Worm (Caenorhabditis elegans) whole organism, L1 larva: ENCODE measurements around the gene scl-19.

Experiments used
- C34B4.2 ChIP-seq: sonication (generic microtip); optimal IDR thresholded peaks from 2 replicates; lab custom pipeline; 2017; ENCODE audit warnings: mild to moderate bottlenecking, missing genetic modification characterization, missing compliant biosample characterization
- alr-1 ChIP-seq: fragments of 200-800 bp; sonication (Bioruptor generic); optimal IDR thresholded peaks from 2 replicates; lab custom pipeline; 2018; ENCODE audit warnings: borderline replicate concordance, mild to moderate bottlenecking, missing genetic modification characterization, missing compliant biosample characterization
- aly-2 ChIP-seq: fragments of 150-350 bp; optimal IDR thresholded peaks from 2 replicates; lab custom pipeline; 2014; ENCODE audit warnings: missing biosample characterization, missing genetic modification characterization
- blmp-1 ChIP-seq: fragments of 150-350 bp; optimal IDR thresholded peaks from 2 replicates; lab custom pipeline; 2014; ENCODE audit warnings: missing biosample characterization, missing genetic modification characterization
- ceh-63 ChIP-seq: fragments of 200-800 bp; sonication (Bioruptor generic); optimal IDR thresholded peaks from 2 replicates; lab custom pipeline; 2018; ENCODE audit warnings: mild to moderate bottlenecking, missing genetic modification characterization, missing compliant biosample characterization
- ceh-8 ChIP-seq: fragments of 200-800 bp; sonication (Bioruptor generic); optimal IDR thresholded peaks from 2 replicates; lab custom pipeline; 2018; ENCODE audit warnings: mild to moderate bottlenecking, missing genetic modification characterization, moderate library complexity, missing compliant biosample characterization
- ceh-88 ChIP-seq: fragments of 200-800 bp; sonication (Bioruptor generic); IDR thresholded peaks from 2 replicates; pipeline ENCODE4 v1.3.6; 2022; ENCODE audit warnings: missing genetic modification characterization, missing compliant biosample characterization
- ceh-90 ChIP-seq: sonication (generic microtip); optimal IDR thresholded peaks from 2 replicates; lab custom pipeline; 2016; ENCODE audit warnings: missing genetic modification characterization, missing compliant biosample characterization
- dpl-1 ChIP-seq, 3 experiments: fragments of 150-350 bp in 2 of 3; sonication (generic microtip) in 1 of 3; optimal IDR thresholded peaks; 2 replicates each; lab custom pipeline; 2014 to 2017; ENCODE audit warnings: missing biosample characterization in 3 of 3, missing genetic modification characterization in 3 of 3, missing genetic modification reagents in 3 of 3
- efl-1 ChIP-seq, 4 experiments: fragments of 150-350 bp; optimal IDR thresholded peaks in 3 of 4; peaks in 1 of 4; 1 replicate in 1 of 4; 2 replicates in 3 of 4; lab custom pipeline; 2014; ENCODE audit warnings: missing biosample characterization in 2 of 4, missing genetic modification characterization in 2 of 4, missing genetic modification reagents in 2 of 4
- efl-3 ChIP-seq: fragments of 200-800 bp; sonication (Bioruptor generic); optimal IDR thresholded peaks from 2 replicates; lab custom pipeline; 2018; ENCODE audit warnings: mild to moderate bottlenecking, missing genetic modification characterization, missing compliant biosample characterization
- egl-13 ChIP-seq: sonication (generic microtip); optimal IDR thresholded peaks from 2 replicates; lab custom pipeline; 2016; ENCODE audit warnings: missing genotype, missing genetic modification reagents, missing genetic modification characterization, missing compliant biosample characterization
- elt-2 ChIP-seq: sonication (generic microtip); optimal IDR thresholded peaks from 2 replicates; lab custom pipeline; 2016; ENCODE audit warnings: missing genetic modification characterization, mild to moderate bottlenecking, inconsistent platforms, missing compliant biosample characterization, missing genetic modification reagents
- elt-3 ChIP-seq, 6 experiments: fragments of 150-350 bp in 1 of 6; sonication (generic microtip); optimal IDR thresholded peaks; 2 replicates each; lab custom pipeline; 2017 to 2018; ENCODE audit warnings: missing biosample characterization in 6 of 6, missing genetic modification characterization in 6 of 6, inconsistent platforms in 1 of 6
- ets-5 ChIP-seq: fragments of 200-800 bp; sonication (Bioruptor generic); IDR thresholded peaks from 2 replicates; pipeline ENCODE4 v1.3.6; 2022; ENCODE audit warnings: missing genetic modification characterization, missing compliant biosample characterization
- fkh-8 ChIP-seq: sonication (generic microtip); optimal IDR thresholded peaks from 2 replicates; lab custom pipeline; 2016; ENCODE audit warnings: mild to moderate bottlenecking, missing genetic modification characterization, missing compliant biosample characterization
- grh-1 ChIP-seq: fragments of 200-800 bp; sonication (Bioruptor generic); IDR thresholded peaks from 2 replicates; pipeline ENCODE4 v1.3.6; 2022; ENCODE audit warnings: missing genetic modification reagents, missing genetic modification characterization, missing compliant biosample characterization
- hpl-2 ChIP-seq: fragments of 150-350 bp; optimal IDR thresholded peaks from 2 replicates; lab custom pipeline; 2014; ENCODE audit warnings: missing biosample characterization, missing genetic modification reagents, missing genetic modification characterization
- irx-1 ChIP-seq: sonication (generic microtip); optimal IDR thresholded peaks from 2 replicates; lab custom pipeline; 2016; ENCODE audit warnings: missing genetic modification characterization, missing compliant biosample characterization
- lin-14 ChIP-seq: fragments of 200-800 bp; sonication (Bioruptor generic); optimal IDR thresholded peaks from 2 replicates; lab custom pipeline; 2018; ENCODE audit warnings: mild to moderate bottlenecking, missing genetic modification characterization, moderate library complexity, missing compliant biosample characterization
- lin-15B ChIP-seq: fragments of 150-350 bp; sonication (generic microtip); optimal IDR thresholded peaks from 3 replicates; lab custom pipeline; 2014; ENCODE audit warnings: missing biosample characterization, missing genetic modification characterization
- nhr-11 ChIP-seq: fragments of 150-350 bp; optimal IDR thresholded peaks from 2 replicates; lab custom pipeline; 2014; ENCODE audit warnings: missing biosample characterization, missing genetic modification characterization
- nhr-19 ChIP-seq: fragments of 200-800 bp; sonication (Bioruptor generic); conservative IDR thresholded peaks from 2 replicates; pipeline ENCODE4 v1.3.6; 2022; ENCODE audit warnings: missing genetic modification characterization, missing compliant biosample characterization
- nhr-47 ChIP-seq: sonication (generic microtip); optimal IDR thresholded peaks from 2 replicates; lab custom pipeline; 2016; ENCODE audit warnings: mild to moderate bottlenecking, missing genetic modification characterization, moderate library complexity, missing compliant biosample characterization
- nhr-84 ChIP-seq: sonication (generic microtip); optimal IDR thresholded peaks from 2 replicates; lab custom pipeline; 2017; ENCODE audit warnings: missing biosample characterization, missing genetic modification characterization
- nhr-85 ChIP-seq: sonication (generic microtip); peaks from one replicate; lab custom pipeline; 2016; ENCODE audit warnings: missing genetic modification characterization, inconsistent platforms, missing compliant biosample characterization
- nhr-90 ChIP-seq: sonication (generic microtip); optimal IDR thresholded peaks from 2 replicates; lab custom pipeline; 2016; ENCODE audit warnings: mild to moderate bottlenecking, missing genetic modification characterization, missing compliant biosample characterization; ENCODE audit not compliant: poor library complexity
- pag-3 ChIP-seq: sonication (generic microtip); optimal IDR thresholded peaks from 2 replicates; lab custom pipeline; 2017; ENCODE audit warnings: missing genetic modification characterization, mild to moderate bottlenecking, missing compliant biosample characterization, antibody characterized with exemption, borderline replicate concordance; ENCODE audit not compliant: insufficient read depth
- skn-1 ChIP-seq: fragments of 150-350 bp; optimal IDR thresholded peaks from 2 replicates; lab custom pipeline; 2014; ENCODE audit warnings: missing biosample characterization, missing genetic modification characterization
- snu-23 ChIP-seq: sonication (generic microtip); optimal IDR thresholded peaks from 2 replicates; lab custom pipeline; 2016; ENCODE audit warnings: missing genetic modification characterization, missing compliant biosample characterization
- sptf-1 ChIP-seq: fragments of 150-350 bp; optimal IDR thresholded peaks from 2 replicates; lab custom pipeline; 2014; ENCODE audit warnings: missing biosample characterization, missing genetic modification characterization
- swsn-7 ChIP-seq: sonication (generic microtip); optimal IDR thresholded peaks from 2 replicates; lab custom pipeline; 2016; ENCODE audit warnings: missing genetic modification characterization, missing compliant biosample characterization
- tlp-1 ChIP-seq: fragments of 150-350 bp; optimal IDR thresholded peaks from 2 replicates; lab custom pipeline; 2014; ENCODE audit warnings: missing biosample characterization, missing genetic modification characterization
- unc-98 ChIP-seq: fragments of 200-800 bp; sonication (Bioruptor generic); IDR thresholded peaks from 2 replicates; pipeline ENCODE4 v1.3.6; 2022; ENCODE audit warnings: missing genetic modification characterization, missing compliant biosample characterization
- vab-15 ChIP-seq: sonication (generic microtip); optimal IDR thresholded peaks from 2 replicates; lab custom pipeline; 2017; ENCODE audit warnings: missing genotype, mild to moderate bottlenecking, missing genetic modification characterization, missing compliant biosample characterization
- zip-4 ChIP-seq: fragments of 200-800 bp; sonication (Bioruptor generic); optimal IDR thresholded peaks from 2 replicates; lab custom pipeline; 2018; ENCODE audit warnings: mild to moderate bottlenecking, missing genetic modification characterization, moderate library complexity, missing compliant biosample characterization

The scl-19 gene

DNA sequence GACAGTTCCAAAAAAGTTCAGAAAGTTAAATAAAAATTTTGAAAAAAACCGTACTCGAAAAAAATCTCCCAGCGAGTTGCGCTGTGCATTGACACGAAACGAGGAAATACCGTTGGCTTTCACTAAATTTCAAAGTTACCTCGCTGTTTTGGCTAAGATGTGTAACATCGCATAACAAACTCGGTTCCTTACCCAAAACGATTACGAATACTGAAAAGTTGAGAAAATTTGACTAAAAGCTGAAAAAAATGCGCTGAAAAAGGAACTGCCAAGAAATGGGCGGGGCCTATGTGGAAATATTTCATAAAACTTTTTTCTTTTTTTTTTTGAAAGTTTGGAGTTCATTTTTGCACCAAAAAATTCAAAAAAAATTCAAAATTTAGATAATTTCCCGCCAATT, 12.4 kb upstream of the scl-19 start:
- TF ChIP-seq lin-15B (tag; lab: Kevin White, UChicago) = no peak
- no peak for TF ChIP-seq elt-2 (tag; lab: Kevin White, UChicago)
- no peak for TF ChIP-seq efl-1 (optimal IDR thresholded peaks at IDR 0.05; lab: Kevin White, UChicago)
- peak in 1 of 2 experiments; percentile 91 for TF ChIP-seq efl-1 (GFP tag; optimal IDR thresholded peaks at IDR 0.05 in 1 of 2; lab: Kevin White, UChicago)

DNA sequence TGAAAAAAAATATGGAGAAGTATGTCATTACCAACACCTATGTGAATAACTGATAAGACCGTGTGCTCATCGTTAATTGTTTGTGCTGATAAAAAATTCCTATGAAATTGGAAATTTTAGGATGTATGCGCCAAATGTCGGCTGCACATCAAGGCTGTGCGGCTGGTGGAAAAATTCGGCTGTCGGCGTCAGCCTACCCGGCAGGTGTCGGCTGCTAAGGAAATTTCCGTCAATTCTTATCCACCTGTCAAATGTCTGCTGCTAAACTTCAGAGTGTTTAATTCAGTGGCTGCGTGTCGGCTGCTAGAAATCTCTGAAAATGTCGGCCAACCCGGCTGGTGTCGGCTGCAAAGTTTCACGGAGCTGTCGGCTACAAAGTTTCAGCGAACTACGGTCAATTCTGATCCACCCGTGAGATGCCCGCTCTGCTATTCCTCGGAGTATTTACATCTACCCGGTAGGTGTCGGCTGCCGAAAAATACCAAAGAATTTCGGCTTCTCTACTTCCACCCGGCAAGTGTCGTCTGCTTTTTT, 11.8 kb upstream of the scl-19 start, which contains the start of gene Y17D7C.2:
Gene Y17D7C.2 (minus strand): TSS at position 32 of the 534 bp plus-strand sequence.
- TF ChIP-seq C34B4.2 (peak; percentile 14), ets-5 (GFP tag; lab: Robert Waterston, UW) (0 out of 2 replicates have a peak, but pooled peaks have one; percentile 79), efl-1 (optimal IDR thresholded peaks at IDR 0.05; lab: Kevin White, UChicago) (no peak), efl-1 (GFP tag; optimal IDR thresholded peaks at IDR 0.05 in 1 of 2; lab: Kevin White, UChicago) (peak in 1 of 2 experiments; percentile 87), nhr-85 (tag; lab: Kevin White, UChicago) (peak; percentile 75), grh-1 (GFP tag; lab: Robert Waterston, UW) (0 out of 2 replicates have a peak, but pooled peaks have one; percentile 42), pag-3 (tag; lab: Kevin White, UChicago) (no peak), elt-2 (tag; lab: Kevin White, UChicago) (peak; percentile 24), hpl-2 (no peak)
- TF ChIP-seq, all 84 proteins: peak for 6

DNA sequence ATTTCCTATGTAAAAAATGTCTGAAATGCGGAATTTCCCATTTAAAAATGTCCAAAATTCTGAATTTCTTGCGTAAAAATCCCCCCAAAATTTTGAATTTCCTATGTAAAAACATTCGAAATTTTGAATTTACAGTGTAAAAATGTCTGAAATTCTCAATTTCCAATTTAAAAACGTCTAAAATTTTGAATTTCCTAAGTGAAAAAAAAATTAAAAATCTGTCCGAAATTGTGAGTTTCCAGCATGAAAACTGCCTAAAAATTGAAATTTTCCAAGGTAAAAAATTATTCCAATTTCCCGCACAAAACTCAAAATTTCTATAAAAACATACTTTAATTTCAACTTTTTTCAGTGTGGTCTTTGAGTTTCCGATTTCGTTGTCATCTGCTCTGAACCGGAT, 9.9 kb upstream of the scl-19 start:
- TF ChIP-seq grh-1 (GFP tag; lab: Robert Waterston, UW) = 0 out of 2 replicates have a peak, but pooled peaks have one; percentile 15
- no peak for TF ChIP-seq nhr-19 (GFP tag; lab: Robert Waterston, UW)
- TF ChIP-seq lin-15B (tag; lab: Kevin White, UChicago) = no peak

DNA sequence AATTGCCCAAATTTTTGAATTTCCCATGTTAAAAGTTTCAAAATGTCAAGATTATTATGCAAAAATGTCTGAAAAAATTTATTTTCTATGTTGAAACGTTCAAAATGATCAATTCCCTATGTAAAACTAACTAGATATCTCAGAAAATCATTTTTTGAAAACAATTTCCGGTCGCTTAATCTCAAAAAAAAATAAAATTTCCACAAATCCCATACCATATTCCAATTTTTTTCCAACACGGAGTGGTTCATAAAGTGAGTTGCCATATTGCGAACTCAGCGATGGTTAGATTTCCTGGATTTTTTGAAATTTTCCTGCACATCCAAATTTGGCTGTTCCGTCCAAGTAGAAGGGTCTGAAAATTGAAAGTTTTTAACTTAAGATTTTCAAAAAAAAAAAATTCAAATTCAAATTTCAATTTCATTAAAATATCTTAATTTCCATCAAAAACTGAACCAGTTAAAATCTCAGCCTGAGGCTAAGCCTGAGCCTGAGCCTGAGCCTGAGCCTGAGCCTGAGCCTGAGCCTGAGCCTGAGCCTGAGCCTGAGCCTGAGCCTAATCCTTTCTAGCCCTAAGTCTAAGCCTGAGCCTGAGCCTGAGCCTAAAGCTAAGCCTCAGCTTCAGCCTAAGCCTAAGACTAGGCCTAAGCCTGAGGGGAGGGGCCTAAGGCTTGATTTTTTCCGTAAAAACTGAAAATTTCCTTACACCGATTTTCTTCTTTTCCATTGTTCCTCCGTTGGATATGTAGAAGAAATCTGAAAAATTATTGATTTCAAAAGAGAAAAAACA, 9.1 kb upstream of the scl-19 start:
- TF ChIP-seq fkh-8 (tag; lab: Kevin White, UChicago) (no peak), irx-1 (tag; lab: Kevin White, UChicago) (no peak), ceh-63 (GFP tag; lab: Kevin White, UChicago) (peak; percentile 22), vab-15 (tag; lab: Kevin White, UChicago) (no peak), efl-3 (no peak), ceh-88 (GFP tag; lab: Robert Waterston, UW) (no peak), nhr-85 (tag; lab: Kevin White, UChicago) (no peak), dpl-1 (GFP tag; optimal IDR thresholded peaks at IDR 0.05; lab: Kevin White, UChicago) (no peak), zip-4 (no peak), swsn-7 (tag; lab: Kevin White, UChicago) (no peak), lin-14 (GFP tag; lab: Kevin White, UChicago) (no peak), alr-1 (no peak), blmp-1 (tag; lab: Kevin White, UChicago) (no peak), ets-5 (GFP tag; lab: Robert Waterston, UW) (0 out of 2 replicates have a peak, but pooled peaks have one; percentile 28), aly-2 (tag; lab: Kevin White, UChicago) (no peak), unc-98 (GFP tag; lab: Robert Waterston, UW) (no peak), efl-1 (optimal IDR thresholded peaks at IDR 0.05; lab: Kevin White, UChicago) (no peak), efl-1 (GFP tag; optimal IDR thresholded peaks at IDR 0.05 in 1 of 2; lab: Kevin White, UChicago) (peak in 1 of 2 experiments; percentile 64), skn-1 (tag; lab: Kevin White, UChicago) (no peak), tlp-1 (tag; lab: Kevin White, UChicago) (no peak), nhr-90 (no peak), egl-13 (tag; lab: Kevin White, UChicago) (no peak), snu-23 (GFP tag; lab: Kevin White, UChicago) (no peak), ceh-90 (tag; lab: Kevin White, UChicago) (no peak), nhr-84 (no peak), nhr-47 (no peak), nhr-11 (tag; lab: Kevin White, UChicago) (no peak), sptf-1 (tag; lab: Kevin White, UChicago) (peak; percentile 100), ceh-8 (GFP tag; lab: Kevin White, UChicago) (no peak), elt-3 (tag; optimal IDR thresholded peaks at IDR 0.05; lab: Kevin White, UChicago) (no peak)
